Worm (Caenorhabditis elegans) whole organism, young adult: ENCODE results near the gene spp-20.

Experiments used
- B0019.2 ChIP-seq: fragments of 200-800 bp; sonication (Bioruptor generic); conservative IDR thresholded peaks from 2 replicates; pipeline ENCODE4 v1.3.6; 2022; ENCODE audit warnings: missing genetic modification reagents, missing genetic modification characterization, missing compliant biosample characterization
- B0035.1 ChIP-seq: sonication (generic microtip); optimal IDR thresholded peaks from 2 replicates; lab custom pipeline; 2016; ENCODE audit warnings: missing genetic modification characterization, mild to moderate bottlenecking, missing compliant biosample characterization, missing genotype, missing genetic modification reagents
- F22D6.2 ChIP-seq: sonication (generic microtip); optimal IDR thresholded peaks from 2 replicates; lab custom pipeline; 2016; ENCODE audit warnings: mild to moderate bottlenecking, missing genetic modification characterization, missing compliant biosample characterization
- F33H1.4 ChIP-seq: fragments of 200-800 bp; sonication (Bioruptor generic); IDR thresholded peaks from 2 replicates; pipeline ENCODE4 v1.3.6; 2022; ENCODE audit warnings: missing genetic modification reagents, missing genetic modification characterization, missing compliant biosample characterization
- F37B4.10 ChIP-seq: fragments of 200-800 bp; sonication (Bioruptor generic); IDR thresholded peaks from 2 replicates; pipeline ENCODE4 v1.3.6; 2022; ENCODE audit warnings: missing genetic modification characterization, missing compliant biosample characterization
- F52B5.7 ChIP-seq: sonication (generic microtip); optimal IDR thresholded peaks from 2 replicates; lab custom pipeline; 2016; ENCODE audit warnings: mild to moderate bottlenecking, missing genetic modification characterization, missing compliant biosample characterization
- F57C9.4 ChIP-seq: sonication (generic microtip); optimal IDR thresholded peaks from 2 replicates; lab custom pipeline; 2017; ENCODE audit warnings: mild to moderate bottlenecking, missing genetic modification characterization, missing compliant biosample characterization
- K11D2.4 ChIP-seq: fragments of 200-800 bp; sonication (Bioruptor generic); IDR thresholded peaks from 2 replicates; pipeline ENCODE4 v1.3.6; 2022; ENCODE audit warnings: missing genetic modification reagents, missing genetic modification characterization, missing compliant biosample characterization
- K12H6.12 ChIP-seq: fragments of 200-800 bp; sonication (Bioruptor generic); optimal IDR thresholded peaks from 2 replicates; lab custom pipeline; 2018; ENCODE audit warnings: mild to moderate bottlenecking, missing genetic modification characterization, missing compliant biosample characterization
- Y53G8AR.9 ChIP-seq: fragments of 200-800 bp; sonication (Bioruptor generic); conservative IDR thresholded peaks from 2 replicates; pipeline ENCODE4 v1.3.6; 2022; ENCODE audit warnings: missing genetic modification reagents, missing genetic modification characterization, missing compliant biosample characterization
- Y67H2A.10 ChIP-seq: fragments of 200-800 bp; sonication (Bioruptor generic); conservative IDR thresholded peaks from 2 replicates; pipeline ENCODE4 v1.3.6; 2022; ENCODE audit warnings: missing genetic modification reagents, missing genetic modification characterization, missing compliant biosample characterization
- akir-1 ChIP-seq: fragments of 200-800 bp; sonication (Bioruptor generic); optimal IDR thresholded peaks from 2 replicates; lab custom pipeline; 2018; ENCODE audit warnings: mild to moderate bottlenecking, missing genetic modification characterization, moderate library complexity, missing compliant biosample characterization
- ama-1 ChIP-seq, 3 experiments: fragments of 150-350 bp in 1 of 3; sonication (generic microtip) in 2 of 3; optimal IDR thresholded peaks; 2 replicates each; lab custom pipeline; 2014 to 2018; ENCODE audit warnings: missing biosample characterization in 2 of 3, missing genetic modification characterization in 2 of 3, missing genetic modification reagents in 2 of 3
- bed-1 ChIP-seq: fragments of 200-800 bp; sonication (Bioruptor generic); IDR thresholded peaks from 2 replicates; pipeline ENCODE4 v1.3.6; 2022; ENCODE audit warnings: missing genetic modification reagents, missing genetic modification characterization, missing compliant biosample characterization
- ccch-3 ChIP-seq: fragments of 200-800 bp; sonication (Bioruptor generic); optimal IDR thresholded peaks from 2 replicates; lab custom pipeline; 2018; ENCODE audit warnings: mild to moderate bottlenecking, missing genetic modification characterization, missing compliant biosample characterization
- cebp-2 ChIP-seq: fragments of 200-800 bp; sonication (Bioruptor generic); IDR thresholded peaks from 2 replicates; pipeline ENCODE4 v1.3.6; 2022; ENCODE audit warnings: missing genetic modification characterization, missing compliant biosample characterization
- ceh-40 ChIP-seq: fragments of 200-800 bp; sonication (Bioruptor generic); IDR thresholded peaks from 2 replicates; pipeline ENCODE4 v1.3.6; 2022; ENCODE audit warnings: missing genetic modification characterization, missing compliant biosample characterization
- ceh-58 ChIP-seq: fragments of 200-800 bp; sonication (Bioruptor generic); IDR thresholded peaks from 2 replicates; pipeline ENCODE4 v1.3.6; 2022; ENCODE audit warnings: missing genetic modification characterization, missing compliant biosample characterization
- ceh-91 ChIP-seq: fragments of 200-800 bp; sonication (Bioruptor generic); IDR thresholded peaks from 2 replicates; pipeline ENCODE4 v1.3.6; 2022; ENCODE audit warnings: missing genetic modification reagents, missing genetic modification characterization, missing compliant biosample characterization
- die-1 ChIP-seq: sonication (generic microtip); optimal IDR thresholded peaks from 2 replicates; lab custom pipeline; 2016; ENCODE audit warnings: missing genotype, mild to moderate bottlenecking, missing genetic modification characterization, missing compliant biosample characterization
- dpff-1 ChIP-seq: sonication (generic microtip); optimal IDR thresholded peaks from 2 replicates; lab custom pipeline; 2017; ENCODE audit warnings: mild to moderate bottlenecking, missing genetic modification characterization, missing compliant biosample characterization
- egl-18 ChIP-seq: fragments of 200-800 bp; sonication (Bioruptor generic); IDR thresholded peaks from 2 replicates; pipeline ENCODE4 v1.3.6; 2022; ENCODE audit warnings: missing genetic modification reagents, missing genetic modification characterization, missing compliant biosample characterization
- fkh-3 ChIP-seq: sonication (generic microtip); optimal IDR thresholded peaks from 2 replicates; lab custom pipeline; 2016; ENCODE audit warnings: mild to moderate bottlenecking, missing genetic modification characterization, missing compliant biosample characterization
- gei-17 ChIP-seq: fragments of 200-800 bp; sonication (Bioruptor generic); optimal IDR thresholded peaks from 2 replicates; lab custom pipeline; 2018; ENCODE audit warnings: mild to moderate bottlenecking, missing genetic modification characterization, missing compliant biosample characterization
- hlh-12 ChIP-seq: sonication (generic microtip); optimal IDR thresholded peaks from 2 replicates; lab custom pipeline; 2016; ENCODE audit warnings: missing genetic modification characterization, missing compliant biosample characterization
- hlh-26 ChIP-seq: fragments of 200-800 bp; sonication (Bioruptor generic); conservative IDR thresholded peaks from 2 replicates; pipeline ENCODE4 v1.3.6; 2022; ENCODE audit warnings: missing genetic modification reagents, missing genetic modification characterization, missing compliant biosample characterization
- hmg-20 ChIP-seq: fragments of 200-800 bp; sonication (Bioruptor generic); IDR thresholded peaks from 2 replicates; pipeline ENCODE4 v1.3.6; 2022; ENCODE audit warnings: missing genetic modification reagents, missing genetic modification characterization, missing compliant biosample characterization
- lag-1 ChIP-seq: fragments of 200-800 bp; sonication (Bioruptor generic); IDR thresholded peaks from 2 replicates; pipeline ENCODE4 v1.3.6; 2022; ENCODE audit warnings: missing genetic modification reagents, missing genetic modification characterization, missing compliant biosample characterization
- lin-26 ChIP-seq: fragments of 200-800 bp; sonication (Bioruptor generic); IDR thresholded peaks from 2 replicates; pipeline ENCODE4 v1.3.6; 2022; ENCODE audit warnings: missing genetic modification reagents, missing genetic modification characterization, missing compliant biosample characterization
- lsy-27 ChIP-seq: sonication (generic microtip); optimal IDR thresholded peaks from 2 replicates; lab custom pipeline; 2017; ENCODE audit warnings: missing genetic modification characterization, mild to moderate bottlenecking, missing compliant biosample characterization, antibody characterized with exemption, missing genotype, borderline replicate concordance; ENCODE audit not compliant: insufficient read depth
- madf-10 ChIP-seq: sonication (generic microtip); optimal IDR thresholded peaks from 2 replicates; lab custom pipeline; 2016; ENCODE audit warnings: mild to moderate bottlenecking, missing genetic modification characterization, missing compliant biosample characterization
- madf-6 ChIP-seq: fragments of 200-800 bp; sonication (Bioruptor generic); IDR thresholded peaks from 2 replicates; pipeline ENCODE4 v1.3.6; 2022; ENCODE audit warnings: missing genetic modification reagents, missing genetic modification characterization, missing compliant biosample characterization
- nhr-90 ChIP-seq: sonication (generic microtip); optimal IDR thresholded peaks from 2 replicates; lab custom pipeline; 2016; ENCODE audit warnings: missing genotype, mild to moderate bottlenecking, missing genetic modification characterization, missing compliant biosample characterization
- pha-4 ChIP-seq: fragments of 150-350 bp; sonication (generic microtip); optimal IDR thresholded peaks from 2 replicates; lab custom pipeline; 2014; ENCODE audit warnings: missing biosample characterization, missing genetic modification reagents, missing genetic modification characterization
- repo-1 ChIP-seq: sonication (generic microtip); optimal IDR thresholded peaks from 2 replicates; lab custom pipeline; 2017; ENCODE audit warnings: mild to moderate bottlenecking, missing genetic modification characterization, missing compliant biosample characterization
- sea-2 ChIP-seq: fragments of 200-800 bp; sonication (Bioruptor generic); IDR thresholded peaks from 2 replicates; pipeline ENCODE4 v1.3.6; 2022; ENCODE audit warnings: missing genetic modification characterization, missing compliant biosample characterization
- snpc-1.1 ChIP-seq: sonication (generic microtip); optimal IDR thresholded peaks from 2 replicates; lab custom pipeline; 2017; ENCODE audit warnings: missing genetic modification characterization, mild to moderate bottlenecking, missing compliant biosample characterization, antibody characterized with exemption, moderate library complexity, missing genotype, missing genetic modification reagents; ENCODE audit not compliant: insufficient read depth
- snpc-1.3 ChIP-seq: sonication (generic microtip); optimal IDR thresholded peaks from 2 replicates; lab custom pipeline; 2017; ENCODE audit warnings: missing genetic modification characterization, mild to moderate bottlenecking, missing compliant biosample characterization, antibody characterized with exemption, moderate library complexity, missing genotype, missing genetic modification reagents; ENCODE audit not compliant: insufficient read depth
- snpc-3.4 ChIP-seq: sonication (generic microtip); optimal IDR thresholded peaks from 2 replicates; lab custom pipeline; 2017; ENCODE audit warnings: missing genetic modification characterization, mild to moderate bottlenecking, missing compliant biosample characterization, antibody characterized with exemption, moderate library complexity, missing genotype, missing genetic modification reagents
- snpc-4 ChIP-seq, 5 experiments: fragments of 150-350 bp in 1 of 5; sonication (generic microtip) in 4 of 5; optimal IDR thresholded peaks; 2 replicates each; lab custom pipeline; 2014 to 2018; ENCODE audit warnings: missing genetic modification characterization in 5 of 5, missing biosample characterization in 3 of 5, antibody characterized with exemption in 2 of 5, mild to moderate bottlenecking in 2 of 5, missing compliant biosample characterization in 2 of 5, missing genotype in 2 of 5, moderate library complexity in 2 of 5, missing genetic modification reagents in 1 of 5
- unc-130 ChIP-seq: sonication (generic microtip); optimal IDR thresholded peaks from 2 replicates; lab custom pipeline; 2016; ENCODE audit warnings: missing genetic modification reagents, missing genetic modification characterization, missing compliant biosample characterization
- xnd-1 ChIP-seq: sonication (generic microtip); optimal IDR thresholded peaks from 2 replicates; lab custom pipeline; 2016; ENCODE audit warnings: missing genotype, missing genetic modification reagents, missing genetic modification characterization, missing compliant biosample characterization
- zfh-2 ChIP-seq: fragments of 200-800 bp; sonication (Bioruptor generic); conservative IDR thresholded peaks from 2 replicates; pipeline ENCODE4 v1.3.6; 2022; ENCODE audit warnings: missing genetic modification reagents, missing genetic modification characterization, missing compliant biosample characterization
- ztf-28 ChIP-seq: fragments of 200-800 bp; sonication (Bioruptor generic); IDR thresholded peaks from 2 replicates; pipeline ENCODE4 v1.3.6; 2022; ENCODE audit warnings: missing genetic modification reagents, missing genetic modification characterization, missing compliant biosample characterization

spp-20 gene

ce11 chrV:6514887-6515324 is 43.1 kb downstream of the spp-20 start, which contains the start of gene dpy-11 (continued):
- no peak for TF ChIP-seq madf-10 (tag; lab: Kevin White, UChicago)
- TF ChIP-seq snpc-1.1 (tag; lab: Kevin White, UChicago): no peak
- peak; percentile 23; the same call in 1 of the 2 replicates for TF ChIP-seq hmg-20 (GFP tag; lab: Robert Waterston, UW)
- no peak for TF ChIP-seq lag-1 (GFP tag; lab: Robert Waterston, UW)
- 0 out of 2 replicates have a peak, but pooled peaks have one; percentile 6 for TF ChIP-seq F37B4.10
- peak; percentile 78; the same call in 1 of the 2 replicates for TF ChIP-seq cebp-2
- TF ChIP-seq F22D6.2 (tag; lab: Kevin White, UChicago): no peak
- TF ChIP-seq hlh-12 (tag; lab: Kevin White, UChicago): no peak
- TF ChIP-seq F33H1.4 (GFP tag; lab: Robert Waterston, UW): no peak
- no peak for TF ChIP-seq Y67H2A.10 (GFP tag; lab: Robert Waterston, UW)
- TF ChIP-seq lin-26: peak; percentile 27; the same call in 1 of the 2 replicates
- no peak for TF ChIP-seq ceh-91 (GFP tag; lab: Robert Waterston, UW)
- TF ChIP-seq ceh-58 (GFP tag; lab: Robert Waterston, UW): no peak
- TF ChIP-seq ceh-40 (GFP tag; lab: Robert Waterston, UW): no peak
- no peak for TF ChIP-seq sea-2 (GFP tag; lab: Robert Waterston, UW)
- peak; percentile 61 for TF ChIP-seq madf-6
- TF ChIP-seq repo-1: peak; percentile 93
- no peak for TF ChIP-seq snpc-1.3
- TF ChIP-seq egl-18 (GFP tag; lab: Robert Waterston, UW): no peak
- no peak for TF ChIP-seq F57C9.4
- no peak for TF ChIP-seq snpc-3.4 (tag; lab: Kevin White, UChicago)
- peak; percentile 41 for TF ChIP-seq die-1 (tag; lab: Kevin White, UChicago)
- no peak for TF ChIP-seq lsy-27 (tag; lab: Kevin White, UChicago)
- peak; percentile 1 for TF ChIP-seq nhr-90 (tag; lab: Kevin White, UChicago)
- no peak for TF ChIP-seq pha-4 (tag; lab: Kevin White, UChicago)
- no peak for TF ChIP-seq B0035.1
- TF ChIP-seq akir-1 (GFP tag; lab: Kevin White, UChicago): no peak
- TF ChIP-seq zfh-2: no peak
- peak; percentile 74 for TF ChIP-seq F52B5.7 (tag; lab: Kevin White, UChicago)
- TF ChIP-seq bed-1 (GFP tag; lab: Robert Waterston, UW): 0 out of 2 replicates have a peak, but pooled peaks have one; percentile 80
- TF ChIP-seq B0019.2 (GFP tag; lab: Robert Waterston, UW): no peak
- TF ChIP-seq ztf-28 (GFP tag; lab: Robert Waterston, UW): no peak
- peak; percentile 98 for TF ChIP-seq ama-1 (optimal IDR thresholded peaks at IDR 0.05; lab: Kevin White, UChicago)
- no peak for TF ChIP-seq ama-1 (GFP tag; optimal IDR thresholded peaks at IDR 0.05; lab: Kevin White, UChicago)
- TF ChIP-seq K12H6.12 (tag; lab: Kevin White, UChicago): no peak
- no peak for TF ChIP-seq xnd-1
- TF ChIP-seq fkh-3: no peak
- peak; percentile 25 for TF ChIP-seq gei-17
- TF ChIP-seq hlh-26 (GFP tag; lab: Robert Waterston, UW): no peak
- peak; percentile 21 for TF ChIP-seq dpff-1 (tag; lab: Kevin White, UChicago)
- TF ChIP-seq snpc-4 (GFP tag; optimal IDR thresholded peaks at IDR 0.05; lab: Kevin White, UChicago): peak; percentile 21
- peak in 2 of 4 experiments; percentile 9 to 26 for TF ChIP-seq snpc-4 (tag; optimal IDR thresholded peaks at IDR 0.05; lab: Kevin White, UChicago)
- peak; percentile 47 for TF ChIP-seq unc-130 (GFP tag; lab: Kevin White, UChicago)
- TF ChIP-seq Y53G8AR.9 (GFP tag; lab: Robert Waterston, UW): peak; percentile 72
- TF ChIP-seq ccch-3 (GFP tag; lab: Kevin White, UChicago): no peak
- peak; percentile 58; the same call in 1 of the 2 replicates for TF ChIP-seq K11D2.4 (GFP tag; lab: Robert Waterston, UW)
